Worm (Caenorhabditis elegans) whole organism, L4 larva: Measurements from ENCODE around the gene C16C8.10.
A peak's percentile ranks its signal among the peaks of the same experiment; 100 is the strongest.

Experiments used
- D1046.2 ChIP-seq: fragments of 200-800 bp; sonication (Bioruptor generic); IDR thresholded peaks from 2 replicates; pipeline ENCODE4 v1.3.6; 2022; ENCODE audit warnings: missing genetic modification characterization, missing compliant biosample characterization
- F26F4.8 ChIP-seq: fragments of 200-800 bp; sonication (Bioruptor generic); conservative IDR thresholded peaks from 2 replicates; pipeline ENCODE4 v1.3.6; 2022; ENCODE audit warnings: missing genetic modification characterization, missing compliant biosample characterization
- F37D6.2 ChIP-seq: sonication (generic microtip); optimal IDR thresholded peaks from 2 replicates; lab custom pipeline; 2016; ENCODE audit warnings: mild to moderate bottlenecking, missing genetic modification characterization, missing compliant biosample characterization
- F49E8.2 ChIP-seq: sonication (generic microtip); optimal IDR thresholded peaks from 2 replicates; lab custom pipeline; 2016; ENCODE audit warnings: missing compliant biosample characterization, mild to moderate bottlenecking, missing genetic modification characterization, borderline replicate concordance
- Y105C5A.15 ChIP-seq: fragments of 200-800 bp; sonication (Bioruptor generic); IDR thresholded peaks from 2 replicates; pipeline ENCODE4 v1.3.6; 2022; ENCODE audit warnings: missing genetic modification characterization, missing compliant biosample characterization
- Y5F2A.4 ChIP-seq: fragments of 200-800 bp; sonication (Bioruptor generic); optimal IDR thresholded peaks from 2 replicates; lab custom pipeline; 2018; ENCODE audit warnings: mild to moderate bottlenecking, missing genetic modification characterization, missing compliant biosample characterization
- Y75B8A.6 ChIP-seq: fragments of 200-800 bp; sonication (Bioruptor generic); IDR thresholded peaks from 2 replicates; pipeline ENCODE4 v1.3.6; 2022; ENCODE audit warnings: missing genetic modification reagents, missing genetic modification characterization, missing compliant biosample characterization
- ZK546.5 ChIP-seq, 2 experiments: sonication (generic microtip); optimal IDR thresholded peaks; 2 replicates each; lab custom pipeline; 2017; ENCODE audit warnings: missing biosample characterization in 2 of 2, missing genetic modification characterization in 2 of 2
- ama-1 ChIP-seq: fragments of 150-350 bp; optimal IDR thresholded peaks from 2 replicates; lab custom pipeline; 2014; ENCODE audit warnings: inconsistent platforms, mixed read lengths
- attf-4 ChIP-seq: sonication (generic microtip); optimal IDR thresholded peaks from 3 replicates; lab custom pipeline; 2017; ENCODE audit warnings: missing biosample characterization, missing genetic modification characterization
- ceh-32 ChIP-seq: sonication (generic microtip); optimal IDR thresholded peaks from 2 replicates; lab custom pipeline; 2016; ENCODE audit warnings: mild to moderate bottlenecking, missing genetic modification characterization, missing compliant biosample characterization; ENCODE audit not compliant: poor library complexity
- ceh-62 ChIP-seq: sonication (generic microtip); optimal IDR thresholded peaks from 2 replicates; lab custom pipeline; 2017; ENCODE audit warnings: missing biosample characterization, missing genetic modification characterization
- ceh-82 ChIP-seq: sonication (generic microtip); optimal IDR thresholded peaks from 2 replicates; lab custom pipeline; 2017; ENCODE audit warnings: missing biosample characterization, missing genetic modification characterization
- ces-1 ChIP-seq: fragments of 150-350 bp; sonication (generic microtip); optimal IDR thresholded peaks from 4 replicates; lab custom pipeline; 2014; ENCODE audit warnings: missing biosample characterization, missing genetic modification reagents, missing genetic modification characterization
- daf-19 ChIP-seq: fragments of 200-800 bp; sonication (Bioruptor generic); conservative IDR thresholded peaks from 2 replicates; pipeline ENCODE4 v1.3.6; 2022; ENCODE audit warnings: missing genetic modification characterization, missing compliant biosample characterization
- dmd-8 ChIP-seq: fragments of 200-800 bp; sonication (Bioruptor generic); IDR thresholded peaks from 2 replicates; pipeline ENCODE4 v1.3.6; 2022; ENCODE audit warnings: missing genetic modification characterization, missing compliant biosample characterization
- dmd-9 ChIP-seq: fragments of 200-800 bp; sonication (Bioruptor generic); IDR thresholded peaks from 2 replicates; pipeline ENCODE4 v1.3.6; 2022; ENCODE audit warnings: missing genetic modification reagents, missing genetic modification characterization, missing compliant biosample characterization
- dpl-1 ChIP-seq: fragments of 150-350 bp; optimal IDR thresholded peaks from 2 replicates; lab custom pipeline; 2014; ENCODE audit warnings: missing biosample characterization, missing genetic modification reagents, missing genetic modification characterization
- egl-27 ChIP-seq: sonication (generic microtip); optimal IDR thresholded peaks from 3 replicates; lab custom pipeline; 2017; ENCODE audit warnings: missing biosample characterization, missing genetic modification reagents, missing genetic modification characterization
- egl-43 ChIP-seq: fragments of 200-800 bp; sonication (Bioruptor generic); IDR thresholded peaks from 2 replicates; pipeline ENCODE4 v1.3.6; 2022; ENCODE audit warnings: missing genetic modification reagents, missing genetic modification characterization, missing compliant biosample characterization
- hlh-30 ChIP-seq: sonication (generic microtip); optimal IDR thresholded peaks from 2 replicates; lab custom pipeline; 2017; ENCODE audit warnings: antibody characterized with exemption, mild to moderate bottlenecking, missing genetic modification characterization, missing compliant biosample characterization; ENCODE audit not compliant: insufficient read depth
- hmg-1.1 ChIP-seq: fragments of 200-800 bp; sonication (Bioruptor generic); IDR thresholded peaks from 2 replicates; pipeline ENCODE4 v1.3.6; 2022; ENCODE audit warnings: missing genetic modification reagents, missing genetic modification characterization, missing compliant biosample characterization
- lim-7 ChIP-seq: fragments of 200-800 bp; sonication (Bioruptor generic); IDR thresholded peaks from 2 replicates; pipeline ENCODE4 v1.3.6; 2022; ENCODE audit warnings: missing genetic modification characterization, missing compliant biosample characterization
- lin-13 ChIP-seq: fragments of 150-350 bp; optimal IDR thresholded peaks from 2 replicates; lab custom pipeline; 2014; ENCODE audit warnings: missing biosample characterization, missing genetic modification reagents, missing genetic modification characterization
- lin-15B ChIP-seq: fragments of 150-350 bp; sonication (generic microtip); optimal IDR thresholded peaks from 3 replicates; lab custom pipeline; 2014; ENCODE audit warnings: missing biosample characterization, missing genetic modification characterization
- lin-38 ChIP-seq: fragments of 200-800 bp; sonication (Bioruptor generic); IDR thresholded peaks from 2 replicates; pipeline ENCODE4 v1.3.6; 2022; ENCODE audit warnings: missing genetic modification reagents, missing genetic modification characterization, missing compliant biosample characterization
- lin-39 ChIP-seq: fragments of 150-350 bp; optimal IDR thresholded peaks from 2 replicates; lab custom pipeline; 2014; ENCODE audit warnings: missing biosample characterization, missing genetic modification reagents, missing genetic modification characterization
- lsy-2 ChIP-seq, 2 experiments: fragments of 150-350 bp in 1 of 2; sonication (generic microtip) in 1 of 2; optimal IDR thresholded peaks; 2 replicates each; lab custom pipeline; 2014 to 2017; ENCODE audit warnings: missing biosample characterization in 2 of 2, missing genetic modification characterization in 2 of 2
- madf-9 ChIP-seq: fragments of 200-800 bp; sonication (Bioruptor generic); conservative IDR thresholded peaks from 2 replicates; pipeline ENCODE4 v1.3.6; 2022; ENCODE audit warnings: missing genetic modification reagents, missing genetic modification characterization, missing compliant biosample characterization
- mdt-29 ChIP-seq: fragments of 200-800 bp; sonication (Bioruptor generic); IDR thresholded peaks from 2 replicates; pipeline ENCODE4 v1.3.6; 2022; ENCODE audit warnings: missing genetic modification reagents, missing genetic modification characterization, missing compliant biosample characterization
- nhr-11 ChIP-seq: fragments of 150-350 bp; optimal IDR thresholded peaks from 2 replicates; lab custom pipeline; 2014; ENCODE audit warnings: missing biosample characterization, missing genetic modification characterization
- nhr-111 ChIP-seq: fragments of 200-800 bp; sonication (Bioruptor generic); optimal IDR thresholded peaks from 2 replicates; lab custom pipeline; 2018; ENCODE audit warnings: mild to moderate bottlenecking, missing genetic modification characterization, missing compliant biosample characterization
- nhr-237 ChIP-seq: sonication (generic microtip); optimal IDR thresholded peaks from 2 replicates; lab custom pipeline; 2017; ENCODE audit warnings: missing biosample characterization, missing genetic modification characterization
- nhr-28 ChIP-seq: fragments of 150-350 bp; optimal IDR thresholded peaks from 2 replicates; lab custom pipeline; 2014; ENCODE audit warnings: missing biosample characterization, missing genetic modification characterization
- nhr-41 ChIP-seq: fragments of 200-800 bp; sonication (Bioruptor generic); IDR thresholded peaks from 2 replicates; pipeline ENCODE4 v1.3.6; 2022; ENCODE audit warnings: missing genetic modification reagents, missing genetic modification characterization, missing compliant biosample characterization
- nhr-42 ChIP-seq: fragments of 200-800 bp; sonication (Bioruptor generic); IDR thresholded peaks from 2 replicates; pipeline ENCODE4 v1.3.6; 2022; ENCODE audit warnings: missing genetic modification characterization, missing compliant biosample characterization
- nhr-48 ChIP-seq: sonication (generic microtip); optimal IDR thresholded peaks from 2 replicates; lab custom pipeline; 2016; ENCODE audit warnings: mild to moderate bottlenecking, missing genetic modification characterization, missing compliant biosample characterization
- nhr-6 ChIP-seq: fragments of 150-350 bp; optimal IDR thresholded peaks from 2 replicates; lab custom pipeline; 2014; ENCODE audit warnings: missing biosample characterization, missing genetic modification characterization
- nhr-76 ChIP-seq: fragments of 150-350 bp; optimal IDR thresholded peaks from 2 replicates; lab custom pipeline; 2014; ENCODE audit warnings: missing biosample characterization, missing genetic modification characterization
- nhr-77 ChIP-seq: fragments of 150-350 bp; optimal IDR thresholded peaks from 2 replicates; lab custom pipeline; 2014; ENCODE audit warnings: missing biosample characterization, missing genetic modification characterization
- php-3 ChIP-seq: fragments of 200-800 bp; sonication (Bioruptor generic); IDR thresholded peaks from 2 replicates; pipeline ENCODE4 v1.3.6; 2022; ENCODE audit warnings: missing genetic modification reagents, missing genetic modification characterization, missing compliant biosample characterization
- pqm-1 ChIP-seq: sonication (generic microtip); optimal IDR thresholded peaks from 2 replicates; lab custom pipeline; 2017; ENCODE audit warnings: missing biosample characterization, missing genetic modification characterization
- sdz-12 ChIP-seq: fragments of 200-800 bp; sonication (Bioruptor generic); optimal IDR thresholded peaks from 2 replicates; lab custom pipeline; 2018; ENCODE audit warnings: mild to moderate bottlenecking, missing genetic modification characterization, missing compliant biosample characterization
- skn-1 ChIP-seq: fragments of 150-350 bp; optimal IDR thresholded peaks from 2 replicates; lab custom pipeline; 2014; ENCODE audit warnings: missing biosample characterization, missing genetic modification characterization
- snpc-1.2 ChIP-seq: fragments of 200-800 bp; sonication (Bioruptor generic); IDR thresholded peaks from 2 replicates; pipeline ENCODE4 v1.3.6; 2022; ENCODE audit warnings: missing genetic modification reagents, missing genetic modification characterization, missing compliant biosample characterization
- tra-1 ChIP-seq: fragments of 200-800 bp; sonication (Bioruptor generic); IDR thresholded peaks from 2 replicates; pipeline ENCODE4 v1.3.6; 2022; ENCODE audit warnings: missing genetic modification reagents, missing genetic modification characterization, missing compliant biosample characterization
- unc-62 ChIP-seq, 3 experiments: fragments of 150-350 bp in 1 of 3; sonication (generic microtip); optimal IDR thresholded peaks in 2 of 3; peaks in 1 of 3; 1 replicate in 1 of 3; 2 replicates in 2 of 3; lab custom pipeline; 2014 to 2017; ENCODE audit warnings: missing biosample characterization in 3 of 3, missing genetic modification characterization in 3 of 3, missing genetic modification reagents in 3 of 3, missing genotype in 1 of 3
- zip-2 ChIP-seq: fragments of 150-350 bp; optimal IDR thresholded peaks from 2 replicates; lab custom pipeline; 2014; ENCODE audit warnings: missing biosample characterization, missing genetic modification characterization
- ztf-11 ChIP-seq: fragments of 150-350 bp; optimal IDR thresholded peaks from 2 replicates; lab custom pipeline; 2014; ENCODE audit warnings: missing biosample characterization, missing genetic modification characterization
- ztf-7 ChIP-seq: fragments of 150-350 bp; optimal IDR thresholded peaks from 2 replicates; lab custom pipeline; 2014; ENCODE audit warnings: missing biosample characterization, missing genetic modification characterization

The C16C8.10 gene

DNA sequence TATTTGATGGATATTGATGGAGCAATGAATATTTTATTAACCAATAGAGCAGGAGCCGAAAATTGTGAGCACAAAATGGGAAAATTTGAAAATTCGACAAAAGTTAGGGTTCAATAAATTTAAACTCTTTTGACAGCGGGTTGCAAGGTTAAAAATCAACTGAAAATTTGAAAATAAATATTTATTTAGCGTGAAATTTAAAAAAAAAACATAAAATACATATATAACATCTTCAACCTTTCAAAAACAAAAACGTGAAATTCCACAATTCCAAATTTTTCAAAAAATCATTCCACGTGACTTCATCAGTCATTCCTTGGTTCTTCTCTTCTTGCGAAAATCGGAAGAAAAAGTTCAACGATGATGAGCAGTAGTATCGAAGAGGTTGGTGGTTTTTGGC lies 35.1 kb downstream of the C16C8.10 start, which contains the start of gene C16C8.18:
Gene C16C8.18 (plus strand): TSS at position 301 of the 400 bp plus-strand sequence.
- TF ChIP-seq hmg-1.1 (no peak), tra-1 (GFP tag; lab: Robert Waterston, UW) (no peak), attf-4 (tag; lab: Kevin White, UChicago) (no peak), madf-9 (GFP tag; lab: Robert Waterston, UW) (no peak), egl-27 (no peak), Y75B8A.6 (GFP tag; lab: Robert Waterston, UW) (no peak)
- TF ChIP-seq, all 104 proteins: peak for 0

DNA sequence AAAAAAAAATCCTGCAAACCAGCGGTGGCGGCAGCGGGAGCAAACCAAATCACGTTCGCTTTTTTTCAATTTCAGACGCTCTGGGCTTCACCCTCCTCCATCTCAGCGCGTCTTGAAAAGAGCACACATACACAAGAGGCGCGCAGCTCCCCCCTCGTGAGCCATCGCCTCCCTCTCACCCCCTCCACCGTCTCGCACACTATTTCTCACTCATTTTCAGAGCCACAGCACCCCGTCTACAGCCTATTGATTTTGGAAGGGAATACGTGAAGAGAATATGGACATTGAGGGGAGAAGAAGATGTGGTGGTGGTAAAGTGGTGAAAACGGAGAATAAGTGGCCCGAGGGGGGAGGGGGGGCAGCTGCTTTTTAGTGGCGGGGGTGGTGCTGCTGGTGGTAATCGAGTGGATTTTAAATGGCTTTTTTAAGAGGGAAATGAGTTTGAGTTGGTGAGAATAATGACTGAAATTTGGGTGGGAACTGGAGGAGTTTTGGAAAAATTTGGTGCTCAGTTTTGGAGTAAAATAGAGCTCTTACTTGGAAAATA lies 36.2 kb downstream of the C16C8.10 start:
- TF ChIP-seq lsy-2 (tag; optimal IDR thresholded peaks at IDR 0.05; lab: Kevin White, UChicago) (peak in 1 of 2 experiments; percentile 29), lin-39 (no peak), D1046.2 (no peak), tra-1 (GFP tag; lab: Robert Waterston, UW) (no peak), pqm-1 (no peak), mdt-29 (GFP tag; lab: Robert Waterston, UW) (no peak), ztf-11 (tag; lab: Kevin White, UChicago) (no peak), Y105C5A.15 (GFP tag; lab: Robert Waterston, UW) (no peak), lin-15B (no peak), nhr-76 (no peak), nhr-111 (GFP tag; lab: Kevin White, UChicago) (no peak), nhr-28 (no peak), snpc-1.2 (GFP tag; lab: Robert Waterston, UW) (no peak), ZK546.5 (tag; optimal IDR thresholded peaks at IDR 0.05; lab: Kevin White, UChicago) (no peak), hmg-1.1 (peak; percentile 71), ama-1 (lab: Kevin White, UChicago) (no peak), nhr-48 (no peak), ces-1 (GFP tag; lab: Kevin White, UChicago) (no peak), nhr-42 (GFP tag; lab: Robert Waterston, UW) (no peak), ceh-32 (no peak), nhr-11 (tag; lab: Kevin White, UChicago) (no peak), sdz-12 (GFP tag; lab: Kevin White, UChicago) (no peak), php-3 (GFP tag; lab: Robert Waterston, UW) (no peak), unc-62 (GFP tag; optimal IDR thresholded peaks at IDR 0.05 in 1 of 2; lab: Kevin White, UChicago) (no peak), unc-62 (tag; optimal IDR thresholded peaks at IDR 0.05; lab: Kevin White, UChicago) (no peak), F49E8.2 (tag; lab: Kevin White, UChicago) (no peak), F26F4.8 (no peak), lin-38 (GFP tag; lab: Robert Waterston, UW) (no peak), skn-1 (tag; lab: Kevin White, UChicago) (no peak), daf-19 (GFP tag; lab: Robert Waterston, UW) (no peak), ceh-82 (no peak), lim-7 (GFP tag; lab: Robert Waterston, UW) (no peak), dmd-9 (no peak), F37D6.2 (tag; lab: Kevin White, UChicago) (no peak), dmd-8 (GFP tag; lab: Robert Waterston, UW) (no peak), Y5F2A.4 (GFP tag; lab: Kevin White, UChicago) (no peak), zip-2 (tag; lab: Kevin White, UChicago) (no peak), hlh-30 (peak; percentile 69), lin-13 (no peak), ztf-7 (tag; lab: Kevin White, UChicago) (no peak), nhr-6 (tag; lab: Kevin White, UChicago) (no peak), nhr-237 (tag; lab: Kevin White, UChicago) (no peak), egl-43 (0 out of 2 replicates have a peak, but pooled peaks have one; percentile 20), dpl-1 (GFP tag; lab: Kevin White, UChicago) (no peak), nhr-77 (no peak), nhr-41 (GFP tag; lab: Robert Waterston, UW) (no peak), ceh-62 (no peak)
